Worm (Caenorhabditis elegans) whole organism, L4 larva: ENCODE results near the gene ZK546.19.
A peak's percentile ranks its signal among the peaks of the same experiment; 100 is the strongest.

Source experiments
- F44E2.7 ChIP-seq: fragments of 200-800 bp; sonication (Bioruptor generic); IDR thresholded peaks from 2 replicates; pipeline ENCODE4 v2.1.2; 2022; ENCODE audit warnings: missing genetic modification characterization, missing compliant biosample characterization
- R02D3.7 ChIP-seq: fragments of 150-350 bp; sonication (generic microtip); optimal IDR thresholded peaks from 3 replicates; lab custom pipeline; 2014; ENCODE audit warnings: missing biosample characterization, missing genetic modification characterization
- Y105C5A.15 ChIP-seq: fragments of 200-800 bp; sonication (Bioruptor generic); IDR thresholded peaks from 2 replicates; pipeline ENCODE4 v1.3.6; 2022; ENCODE audit warnings: missing genetic modification characterization, missing compliant biosample characterization
- Y48G9A.11 ChIP-seq: fragments of 200-800 bp; sonication (Bioruptor generic); IDR thresholded peaks from 2 replicates; pipeline ENCODE4 v1.3.6; 2022; ENCODE audit warnings: missing genetic modification reagents, missing genetic modification characterization, missing compliant biosample characterization
- ZK337.2 ChIP-seq: fragments of 200-800 bp; sonication (Bioruptor generic); IDR thresholded peaks from 2 replicates; pipeline ENCODE4 v1.3.6; 2022; ENCODE audit warnings: missing genetic modification reagents, missing genetic modification characterization, missing compliant biosample characterization
- ZK546.5 ChIP-seq, 2 experiments: sonication (generic microtip); optimal IDR thresholded peaks; 2 replicates each; lab custom pipeline; 2017; ENCODE audit warnings: missing biosample characterization in 2 of 2, missing genetic modification characterization in 2 of 2
- arid-1 ChIP-seq: fragments of 200-800 bp; sonication (Bioruptor generic); conservative IDR thresholded peaks from 2 replicates; pipeline ENCODE4 v1.3.6; 2022; ENCODE audit warnings: missing genetic modification reagents, missing genetic modification characterization, missing compliant biosample characterization
- ceh-28 ChIP-seq: fragments of 150-350 bp; optimal IDR thresholded peaks from 2 replicates; lab custom pipeline; 2014; ENCODE audit warnings: missing biosample characterization, missing genetic modification reagents, missing genetic modification characterization
- ceh-32 ChIP-seq: sonication (generic microtip); optimal IDR thresholded peaks from 2 replicates; lab custom pipeline; 2016; ENCODE audit warnings: mild to moderate bottlenecking, missing genetic modification characterization, missing compliant biosample characterization; ENCODE audit not compliant: poor library complexity
- ctbp-1 ChIP-seq: fragments of 200-800 bp; sonication (Bioruptor generic); IDR thresholded peaks from 2 replicates; pipeline ENCODE4 v1.3.6; 2022; ENCODE audit warnings: missing genetic modification reagents, missing genetic modification characterization, missing compliant biosample characterization
- daf-16 ChIP-seq, 3 experiments: sonication (generic microtip); optimal IDR thresholded peaks; 2 replicates each; lab custom pipeline; 2016 to 2017; ENCODE audit warnings: missing genetic modification characterization in 3 of 3, missing genetic modification reagents in 3 of 3, mild to moderate bottlenecking in 2 of 3, missing compliant biosample characterization in 2 of 3, missing biosample characterization in 1 of 3, moderate library complexity in 1 of 3
- daf-8 ChIP-seq: fragments of 200-800 bp; sonication (Bioruptor generic); IDR thresholded peaks from 2 replicates; pipeline ENCODE4 v1.3.6; 2022; ENCODE audit warnings: missing genetic modification characterization, missing compliant biosample characterization
- duxl-1 ChIP-seq: sonication (generic microtip); optimal IDR thresholded peaks from 2 replicates; lab custom pipeline; 2016; ENCODE audit warnings: mild to moderate bottlenecking, missing genetic modification characterization, moderate library complexity, missing compliant biosample characterization; ENCODE audit not compliant: poor library complexity
- dve-1 ChIP-seq: sonication (generic microtip); optimal IDR thresholded peaks from 2 replicates; lab custom pipeline; 2017; ENCODE audit warnings: antibody characterized with exemption, mild to moderate bottlenecking, missing genetic modification characterization, missing compliant biosample characterization; ENCODE audit not compliant: insufficient read depth
- egl-27 ChIP-seq: sonication (generic microtip); optimal IDR thresholded peaks from 3 replicates; lab custom pipeline; 2017; ENCODE audit warnings: missing biosample characterization, missing genetic modification reagents, missing genetic modification characterization
- egl-43 ChIP-seq: fragments of 200-800 bp; sonication (Bioruptor generic); IDR thresholded peaks from 2 replicates; pipeline ENCODE4 v1.3.6; 2022; ENCODE audit warnings: missing genetic modification reagents, missing genetic modification characterization, missing compliant biosample characterization
- hmg-1.1 ChIP-seq: fragments of 200-800 bp; sonication (Bioruptor generic); IDR thresholded peaks from 2 replicates; pipeline ENCODE4 v1.3.6; 2022; ENCODE audit warnings: missing genetic modification reagents, missing genetic modification characterization, missing compliant biosample characterization
- jun-1 ChIP-seq: fragments of 150-350 bp; optimal IDR thresholded peaks from 2 replicates; lab custom pipeline; 2014; ENCODE audit warnings: missing biosample characterization, missing genetic modification reagents, missing genetic modification characterization
- lin-29 ChIP-seq: fragments of 200-800 bp; sonication (Bioruptor generic); IDR thresholded peaks from 2 replicates; pipeline ENCODE4 v1.3.6; 2022; ENCODE audit warnings: missing genetic modification reagents, missing genetic modification characterization, missing compliant biosample characterization
- lin-38 ChIP-seq: fragments of 200-800 bp; sonication (Bioruptor generic); IDR thresholded peaks from 2 replicates; pipeline ENCODE4 v1.3.6; 2022; ENCODE audit warnings: missing genetic modification reagents, missing genetic modification characterization, missing compliant biosample characterization
- lir-3 ChIP-seq: sonication (generic microtip); optimal IDR thresholded peaks from 2 replicates; lab custom pipeline; 2016; ENCODE audit warnings: mild to moderate bottlenecking, missing genetic modification characterization, missing compliant biosample characterization
- lsy-2 ChIP-seq, 2 experiments: fragments of 150-350 bp in 1 of 2; sonication (generic microtip) in 1 of 2; optimal IDR thresholded peaks; 2 replicates each; lab custom pipeline; 2014 to 2017; ENCODE audit warnings: missing biosample characterization in 2 of 2, missing genetic modification characterization in 2 of 2
- madf-5 ChIP-seq, 2 experiments: fragments of 200-800 bp; sonication (Bioruptor generic); IDR thresholded peaks; 2 replicates each; pipeline ENCODE4 v1.3.6; 2022; ENCODE audit warnings: missing compliant biosample characterization in 2 of 2, missing genetic modification characterization in 2 of 2
- mes-2 ChIP-seq: sonication (generic microtip); optimal IDR thresholded peaks from 2 replicates; lab custom pipeline; 2016; ENCODE audit warnings: missing genotype, mild to moderate bottlenecking, missing genetic modification characterization, missing compliant biosample characterization; ENCODE audit not compliant: poor library complexity, severe bottlenecking
- nhr-10 ChIP-seq: fragments of 150-350 bp; optimal IDR thresholded peaks from 2 replicates; lab custom pipeline; 2014; ENCODE audit warnings: missing biosample characterization, missing genetic modification characterization
- nhr-102 ChIP-seq: sonication (generic microtip); optimal IDR thresholded peaks from 2 replicates; lab custom pipeline; 2016; ENCODE audit warnings: mild to moderate bottlenecking, missing genetic modification characterization, moderate library complexity, missing compliant biosample characterization
- nhr-11 ChIP-seq: fragments of 150-350 bp; optimal IDR thresholded peaks from 2 replicates; lab custom pipeline; 2014; ENCODE audit warnings: missing biosample characterization, missing genetic modification characterization
- nhr-41 ChIP-seq: fragments of 200-800 bp; sonication (Bioruptor generic); IDR thresholded peaks from 2 replicates; pipeline ENCODE4 v1.3.6; 2022; ENCODE audit warnings: missing genetic modification reagents, missing genetic modification characterization, missing compliant biosample characterization
- nhr-6 ChIP-seq: fragments of 150-350 bp; optimal IDR thresholded peaks from 2 replicates; lab custom pipeline; 2014; ENCODE audit warnings: missing biosample characterization, missing genetic modification characterization
- php-3 ChIP-seq: fragments of 200-800 bp; sonication (Bioruptor generic); IDR thresholded peaks from 2 replicates; pipeline ENCODE4 v1.3.6; 2022; ENCODE audit warnings: missing genetic modification reagents, missing genetic modification characterization, missing compliant biosample characterization
- pqm-1 ChIP-seq: sonication (generic microtip); optimal IDR thresholded peaks from 2 replicates; lab custom pipeline; 2017; ENCODE audit warnings: missing biosample characterization, missing genetic modification characterization
- set-16 ChIP-seq: fragments of 200-800 bp; sonication (Bioruptor generic); IDR thresholded peaks from 2 replicates; pipeline ENCODE4 v1.3.6; 2022; ENCODE audit warnings: missing genetic modification reagents, missing genetic modification characterization, missing compliant biosample characterization
- skn-1 ChIP-seq: fragments of 150-350 bp; optimal IDR thresholded peaks from 2 replicates; lab custom pipeline; 2014; ENCODE audit warnings: missing biosample characterization, missing genetic modification characterization
- snpc-1.2 ChIP-seq: fragments of 200-800 bp; sonication (Bioruptor generic); IDR thresholded peaks from 2 replicates; pipeline ENCODE4 v1.3.6; 2022; ENCODE audit warnings: missing genetic modification reagents, missing genetic modification characterization, missing compliant biosample characterization
- tag-97 ChIP-seq: fragments of 200-800 bp; sonication (Bioruptor generic); IDR thresholded peaks from 2 replicates; pipeline ENCODE4 v1.3.6; 2022; ENCODE audit warnings: missing genetic modification characterization, missing compliant biosample characterization
- unc-39 ChIP-seq: sonication (generic microtip); optimal IDR thresholded peaks from 2 replicates; lab custom pipeline; 2017; ENCODE audit warnings: missing biosample characterization, missing genetic modification characterization
- unc-62 ChIP-seq, 3 experiments: fragments of 150-350 bp in 1 of 3; sonication (generic microtip); optimal IDR thresholded peaks in 2 of 3; peaks in 1 of 3; 1 replicate in 1 of 3; 2 replicates in 2 of 3; lab custom pipeline; 2014 to 2017; ENCODE audit warnings: missing biosample characterization in 3 of 3, missing genetic modification characterization in 3 of 3, missing genetic modification reagents in 3 of 3, missing genotype in 1 of 3
- vab-7 ChIP-seq: fragments of 200-800 bp; sonication (Bioruptor generic); IDR thresholded peaks from 2 replicates; pipeline ENCODE4 v1.3.6; 2022; ENCODE audit warnings: missing genetic modification reagents, missing genetic modification characterization, missing compliant biosample characterization
- zfp-2 ChIP-seq: sonication (generic microtip); optimal IDR thresholded peaks from 2 replicates; lab custom pipeline; 2016; ENCODE audit warnings: mild to moderate bottlenecking, missing genetic modification characterization, missing compliant biosample characterization
- zfp-3 ChIP-seq: fragments of 200-800 bp; sonication (Bioruptor generic); conservative IDR thresholded peaks from 2 replicates; pipeline ENCODE4 v1.3.6; 2022; ENCODE audit warnings: missing genetic modification reagents, missing genetic modification characterization, missing compliant biosample characterization
- zip-11 ChIP-seq: fragments of 200-800 bp; sonication (Bioruptor generic); IDR thresholded peaks from 2 replicates; pipeline ENCODE4 v1.3.6; 2022; ENCODE audit warnings: missing genetic modification characterization, missing compliant biosample characterization
- ztf-11 ChIP-seq: fragments of 150-350 bp; optimal IDR thresholded peaks from 2 replicates; lab custom pipeline; 2014; ENCODE audit warnings: missing biosample characterization, missing genetic modification characterization

Gene ZK546.19

ce11 chrII:4948118-4948517 is 6.6 kb downstream of the ZK546.19 start:
- TF ChIP-seq zfp-2 (tag; lab: Kevin White, UChicago), result no peak
- TF ChIP-seq unc-62 (GFP tag; optimal IDR thresholded peaks at IDR 0.05 in 1 of 2; lab: Kevin White, UChicago), result no peak
- no peak for TF ChIP-seq unc-62 (tag; optimal IDR thresholded peaks at IDR 0.05; lab: Kevin White, UChicago)
- no peak for TF ChIP-seq Y105C5A.15
- TF ChIP-seq zip-11 (GFP tag; lab: Robert Waterston, UW), result no peak
- TF ChIP-seq php-3 (GFP tag; lab: Robert Waterston, UW), result no peak
- TF ChIP-seq nhr-41 (GFP tag; lab: Robert Waterston, UW), result no peak
- peak; percentile 39 for TF ChIP-seq lin-38
- no peak for TF ChIP-seq nhr-6 (tag; lab: Kevin White, UChicago)
- TF ChIP-seq arid-1 (GFP tag; lab: Robert Waterston, UW), result 0 out of 2 replicates have a peak, but pooled peaks have one; percentile 7
- no peak for TF ChIP-seq nhr-11 (tag; lab: Kevin White, UChicago)
- TF ChIP-seq snpc-1.2, result no peak
- peak; percentile 43; the same call in 1 of the 2 replicates for TF ChIP-seq Y48G9A.11
- TF ChIP-seq jun-1 (tag; lab: Kevin White, UChicago), result no peak
- no peak for TF ChIP-seq unc-39 (tag; lab: Kevin White, UChicago)
- no peak for TF ChIP-seq ZK337.2 (GFP tag; lab: Robert Waterston, UW)
- TF ChIP-seq lsy-2 (tag; optimal IDR thresholded peaks at IDR 0.05; lab: Kevin White, UChicago), result no peak
- TF ChIP-seq lir-3 (tag; lab: Kevin White, UChicago), result no peak
- no peak for TF ChIP-seq skn-1 (tag; lab: Kevin White, UChicago)
- no peak for TF ChIP-seq lin-29 (GFP tag; lab: Robert Waterston, UW)
- no peak for TF ChIP-seq ztf-11 (tag; lab: Kevin White, UChicago)
- TF ChIP-seq ZK546.5 (tag; optimal IDR thresholded peaks at IDR 0.05; lab: Kevin White, UChicago), result no peak
- no peak for TF ChIP-seq hmg-1.1 (GFP tag; lab: Robert Waterston, UW)
- no peak for TF ChIP-seq nhr-10 (tag; lab: Kevin White, UChicago)
- no peak for TF ChIP-seq zfp-3 (GFP tag; lab: Robert Waterston, UW)
- TF ChIP-seq duxl-1 (tag; lab: Kevin White, UChicago), result peak; percentile 22
- no peak for TF ChIP-seq egl-43 (GFP tag; lab: Robert Waterston, UW)
- no peak for TF ChIP-seq madf-5 (GFP tag; IDR thresholded peaks at IDR 0.05; lab: Robert Waterston, UW)
- TF ChIP-seq egl-27 (tag; lab: Kevin White, UChicago), result no peak

- TF ChIP-seq dve-1 (no peak), lin-38 (peak; percentile 42; the same call in 1 of the 2 replicates)
Measured at ce11 chrII:4949380-4949950, 7.9 kb downstream of the ZK546.19 start, which contains the start of the genes try-1 and zyg-12. TSS of gene try-1 (minus strand) at chrII:4949527. TSS of gene zyg-12 (plus strand) at chrII:4949900.

ce11 chrII:4953289-4953688 is 11.8 kb downstream of the ZK546.19 start, which contains the start of gene ndx-3:
TSS of gene ndx-3 (plus strand) at chrII:4953589.
- TF ChIP-seq ctbp-1 (GFP tag; lab: Robert Waterston, UW) (no peak), nhr-102 (no peak), pqm-1 (tag; lab: Kevin White, UChicago) (no peak), daf-16 (GFP tag; optimal IDR thresholded peaks at IDR 0.05; lab: Kevin White, UChicago) (no peak), daf-16 (tag; optimal IDR thresholded peaks at IDR 0.05; lab: Kevin White, UChicago) (no peak), ceh-28 (tag; lab: Kevin White, UChicago) (no peak), F44E2.7 (no peak), tag-97 (GFP tag; lab: Robert Waterston, UW) (no peak), set-16 (GFP tag; lab: Robert Waterston, UW) (no peak), vab-7 (GFP tag; lab: Robert Waterston, UW) (no peak), R02D3.7 (tag; lab: Kevin White, UChicago) (no peak), unc-39 (tag; lab: Kevin White, UChicago) (no peak), mes-2 (tag; lab: Kevin White, UChicago) (no peak), unc-62 (GFP tag; optimal IDR thresholded peaks at IDR 0.05 in 1 of 2; lab: Kevin White, UChicago) (no peak), unc-62 (tag; optimal IDR thresholded peaks at IDR 0.05; lab: Kevin White, UChicago) (no peak), daf-8 (GFP tag; lab: Robert Waterston, UW) (no peak), arid-1 (GFP tag; lab: Robert Waterston, UW) (no peak), ceh-32 (tag; lab: Kevin White, UChicago) (no peak), lsy-2 (tag; optimal IDR thresholded peaks at IDR 0.05; lab: Kevin White, UChicago) (no peak), jun-1 (tag; lab: Kevin White, UChicago) (no peak)
